Worm (Caenorhabditis elegans) whole organism, young adult: ENCODE results near the gene Y41G9A.5.
A peak's percentile ranks its signal among the peaks of the same experiment; 100 is the strongest.

Source experiments
- B0336.3 ChIP-seq: fragments of 200-800 bp; sonication (Bioruptor generic); IDR thresholded peaks from 2 replicates; pipeline ENCODE4 v1.3.6; 2022; ENCODE audit warnings: missing genetic modification characterization, missing compliant biosample characterization
- C06A6.2 ChIP-seq: fragments of 200-800 bp; sonication (Bioruptor generic); conservative IDR thresholded peaks from 2 replicates; pipeline ENCODE4 v1.3.6; 2022; ENCODE audit warnings: missing genetic modification characterization, missing compliant biosample characterization
- C17E4.6 ChIP-seq: fragments of 200-800 bp; sonication (Bioruptor generic); IDR thresholded peaks from 2 replicates; pipeline ENCODE4 v1.3.6; 2022; ENCODE audit warnings: missing genetic modification reagents, missing genetic modification characterization, missing compliant biosample characterization
- D2030.7 ChIP-seq: fragments of 200-800 bp; sonication (Bioruptor generic); IDR thresholded peaks from 2 replicates; pipeline ENCODE4 v1.3.6; 2022; ENCODE audit warnings: missing genetic modification reagents, missing genetic modification characterization, missing compliant biosample characterization
- F39B2.1 ChIP-seq: fragments of 200-800 bp; sonication (Bioruptor generic); IDR thresholded peaks from 2 replicates; pipeline ENCODE4 v1.3.6; 2022; ENCODE audit warnings: missing genetic modification reagents, missing genetic modification characterization, missing compliant biosample characterization
- K11D2.4 ChIP-seq: fragments of 200-800 bp; sonication (Bioruptor generic); IDR thresholded peaks from 2 replicates; pipeline ENCODE4 v1.3.6; 2022; ENCODE audit warnings: missing genetic modification reagents, missing genetic modification characterization, missing compliant biosample characterization
- K12H6.12 ChIP-seq: fragments of 200-800 bp; sonication (Bioruptor generic); optimal IDR thresholded peaks from 2 replicates; lab custom pipeline; 2018; ENCODE audit warnings: mild to moderate bottlenecking, missing genetic modification characterization, missing compliant biosample characterization
- Y67H2A.10 ChIP-seq: fragments of 200-800 bp; sonication (Bioruptor generic); conservative IDR thresholded peaks from 2 replicates; pipeline ENCODE4 v1.3.6; 2022; ENCODE audit warnings: missing genetic modification reagents, missing genetic modification characterization, missing compliant biosample characterization
- ZK185.1 ChIP-seq: sonication (generic microtip); optimal IDR thresholded peaks from 2 replicates; lab custom pipeline; 2016; ENCODE audit warnings: mild to moderate bottlenecking, missing genetic modification characterization, missing compliant biosample characterization; ENCODE audit not compliant: poor library complexity, severe bottlenecking
- akir-1 ChIP-seq: fragments of 200-800 bp; sonication (Bioruptor generic); optimal IDR thresholded peaks from 2 replicates; lab custom pipeline; 2018; ENCODE audit warnings: mild to moderate bottlenecking, missing genetic modification characterization, moderate library complexity, missing compliant biosample characterization
- aptf-3 ChIP-seq: fragments of 200-800 bp; sonication (Bioruptor generic); IDR thresholded peaks from 2 replicates; pipeline ENCODE4 v1.3.6; 2022; ENCODE audit warnings: missing genetic modification characterization, missing compliant biosample characterization
- ccch-3 ChIP-seq: fragments of 200-800 bp; sonication (Bioruptor generic); optimal IDR thresholded peaks from 2 replicates; lab custom pipeline; 2018; ENCODE audit warnings: mild to moderate bottlenecking, missing genetic modification characterization, missing compliant biosample characterization
- cebp-1 ChIP-seq, 2 experiments: fragments of 200-800 bp in 1 of 2; sonication (Bioruptor generic) in 1 of 2; sonication (generic microtip) in 1 of 2; IDR thresholded peaks in 1 of 2; optimal IDR thresholded peaks in 1 of 2; 2 replicates each; pipeline versions ENCODE4 v1.3.6 to Lab custom; 2017 to 2022; ENCODE audit warnings: missing compliant biosample characterization in 2 of 2, missing genetic modification characterization in 2 of 2, mild to moderate bottlenecking in 1 of 2, missing genetic modification reagents in 1 of 2, moderate library complexity in 1 of 2
- ceh-100 ChIP-seq: fragments of 200-800 bp; sonication (Bioruptor generic); IDR thresholded peaks from 2 replicates; pipeline ENCODE4 v1.3.6; 2022; ENCODE audit warnings: missing genetic modification reagents, missing genetic modification characterization, missing compliant biosample characterization
- ceh-58 ChIP-seq: fragments of 200-800 bp; sonication (Bioruptor generic); IDR thresholded peaks from 2 replicates; pipeline ENCODE4 v1.3.6; 2022; ENCODE audit warnings: missing genetic modification characterization, missing compliant biosample characterization
- ceh-79 ChIP-seq: sonication (generic microtip); optimal IDR thresholded peaks from 2 replicates; lab custom pipeline; 2017; ENCODE audit warnings: mild to moderate bottlenecking, missing genetic modification characterization, missing compliant biosample characterization
- ceh-91 ChIP-seq: fragments of 200-800 bp; sonication (Bioruptor generic); IDR thresholded peaks from 2 replicates; pipeline ENCODE4 v1.3.6; 2022; ENCODE audit warnings: missing genetic modification reagents, missing genetic modification characterization, missing compliant biosample characterization
- dox-1 ChIP-seq: fragments of 200-800 bp; sonication (Bioruptor generic); IDR thresholded peaks from 2 replicates; pipeline ENCODE4 v1.3.6; 2022; ENCODE audit warnings: missing genetic modification reagents, missing genetic modification characterization, missing compliant biosample characterization
- egrh-3 ChIP-seq: fragments of 200-800 bp; sonication (Bioruptor generic); IDR thresholded peaks from 2 replicates; pipeline ENCODE4 v1.3.6; 2022; ENCODE audit warnings: missing genetic modification reagents, missing genetic modification characterization, missing compliant biosample characterization
- ets-4 ChIP-seq: fragments of 200-800 bp; sonication (Bioruptor generic); optimal IDR thresholded peaks from 2 replicates; lab custom pipeline; 2018; ENCODE audit warnings: mild to moderate bottlenecking, missing genetic modification characterization, missing compliant biosample characterization
- let-526 ChIP-seq: fragments of 200-800 bp; sonication (Bioruptor generic); IDR thresholded peaks from 2 replicates; pipeline ENCODE4 v1.3.6; 2022; ENCODE audit warnings: missing genetic modification reagents, missing genetic modification characterization, missing compliant biosample characterization
- lin-35 ChIP-seq, 3 experiments: fragments of 150-350 bp in 2 of 3; sonication (generic microtip) in 1 of 3; optimal IDR thresholded peaks; 2 replicates each; lab custom pipeline; 2014 to 2018; ENCODE audit warnings: missing biosample characterization in 3 of 3, missing genetic modification characterization in 3 of 3, missing genetic modification reagents in 3 of 3
- lin-54 ChIP-seq: fragments of 200-800 bp; sonication (Bioruptor generic); optimal IDR thresholded peaks from 2 replicates; lab custom pipeline; 2018; ENCODE audit warnings: mild to moderate bottlenecking, missing genetic modification characterization, missing compliant biosample characterization
- lsl-1 ChIP-seq: fragments of 200-800 bp; sonication (Bioruptor generic); optimal IDR thresholded peaks from 2 replicates; lab custom pipeline; 2018; ENCODE audit warnings: mild to moderate bottlenecking, missing genetic modification characterization, moderate library complexity, missing compliant biosample characterization
- madf-3 ChIP-seq: fragments of 200-800 bp; sonication (Bioruptor generic); IDR thresholded peaks from 2 replicates; pipeline ENCODE4 v1.3.6; 2022; ENCODE audit warnings: missing genetic modification reagents, missing genetic modification characterization, missing compliant biosample characterization
- madf-6 ChIP-seq: fragments of 200-800 bp; sonication (Bioruptor generic); IDR thresholded peaks from 2 replicates; pipeline ENCODE4 v1.3.6; 2022; ENCODE audit warnings: missing genetic modification reagents, missing genetic modification characterization, missing compliant biosample characterization
- mcd-1 ChIP-seq: fragments of 200-800 bp; sonication (Bioruptor generic); IDR thresholded peaks from 2 replicates; pipeline ENCODE4 v1.3.6; 2022; ENCODE audit warnings: missing genetic modification reagents, missing genetic modification characterization, missing compliant biosample characterization
- mel-28 ChIP-seq: sonication (generic microtip); optimal IDR thresholded peaks from 2 replicates; lab custom pipeline; 2016; ENCODE audit warnings: borderline replicate concordance, mild to moderate bottlenecking, missing genetic modification characterization, missing compliant biosample characterization
- nfya-1 ChIP-seq: sonication (generic microtip); optimal IDR thresholded peaks from 2 replicates; lab custom pipeline; 2017; ENCODE audit warnings: antibody characterized with exemption, missing compliant biosample characterization, missing genetic modification characterization, borderline replicate concordance; ENCODE audit not compliant: insufficient read depth
- nfya-2 ChIP-seq: fragments of 200-800 bp; sonication (Bioruptor generic); IDR thresholded peaks from 2 replicates; pipeline ENCODE4 v1.3.6; 2022; ENCODE audit warnings: missing genetic modification reagents, missing genetic modification characterization, missing compliant biosample characterization
- nhr-90 ChIP-seq: sonication (generic microtip); optimal IDR thresholded peaks from 2 replicates; lab custom pipeline; 2016; ENCODE audit warnings: missing genotype, mild to moderate bottlenecking, missing genetic modification characterization, missing compliant biosample characterization
- pbrm-1 ChIP-seq: fragments of 200-800 bp; sonication (Bioruptor generic); IDR thresholded peaks from 2 replicates; pipeline ENCODE4 v1.3.6; 2022; ENCODE audit warnings: missing genetic modification reagents, missing genetic modification characterization, missing compliant biosample characterization
- pha-4 ChIP-seq: fragments of 150-350 bp; sonication (generic microtip); optimal IDR thresholded peaks from 2 replicates; lab custom pipeline; 2014; ENCODE audit warnings: missing biosample characterization, missing genetic modification reagents, missing genetic modification characterization
- rpc-1 ChIP-seq, 2 experiments: fragments of 150-350 bp in 1 of 2; sonication (generic microtip) in 1 of 2; optimal IDR thresholded peaks; 2 replicates each; lab custom pipeline; 2014 to 2018; ENCODE audit warnings: missing biosample characterization in 1 of 2, missing genetic modification characterization in 1 of 2, missing genetic modification reagents in 1 of 2, missing genotype in 1 of 2
- sea-2 ChIP-seq: fragments of 200-800 bp; sonication (Bioruptor generic); IDR thresholded peaks from 2 replicates; pipeline ENCODE4 v1.3.6; 2022; ENCODE audit warnings: missing genetic modification characterization, missing compliant biosample characterization
- snpc-4 ChIP-seq, 5 experiments: fragments of 150-350 bp in 1 of 5; sonication (generic microtip) in 4 of 5; optimal IDR thresholded peaks; 2 replicates each; lab custom pipeline; 2014 to 2018; ENCODE audit warnings: missing genetic modification characterization in 5 of 5, missing biosample characterization in 3 of 5, antibody characterized with exemption in 2 of 5, mild to moderate bottlenecking in 2 of 5, missing compliant biosample characterization in 2 of 5, missing genotype in 2 of 5, moderate library complexity in 2 of 5, missing genetic modification reagents in 1 of 5
- tbx-9 ChIP-seq: sonication (generic microtip); optimal IDR thresholded peaks from 2 replicates; lab custom pipeline; 2016; ENCODE audit warnings: borderline replicate concordance, missing genetic modification characterization, inconsistent platforms, missing compliant biosample characterization
- unc-62 ChIP-seq: fragments of 150-350 bp; optimal IDR thresholded peaks from 2 replicates; lab custom pipeline; 2014; ENCODE audit warnings: missing biosample characterization, missing genetic modification reagents, missing genetic modification characterization
- zfh-2 ChIP-seq: fragments of 200-800 bp; sonication (Bioruptor generic); conservative IDR thresholded peaks from 2 replicates; pipeline ENCODE4 v1.3.6; 2022; ENCODE audit warnings: missing genetic modification reagents, missing genetic modification characterization, missing compliant biosample characterization
- ztf-18 ChIP-seq: sonication (generic microtip); optimal IDR thresholded peaks from 2 replicates; lab custom pipeline; 2016; ENCODE audit warnings: missing genotype, mild to moderate bottlenecking, missing genetic modification characterization, missing compliant biosample characterization
- ztf-25 ChIP-seq: fragments of 200-800 bp; sonication (Bioruptor generic); IDR thresholded peaks from 2 replicates; pipeline ENCODE4 v1.3.6; 2022; ENCODE audit warnings: missing genetic modification reagents, missing genetic modification characterization, missing compliant biosample characterization

Y41G9A.5 gene

DNA sequence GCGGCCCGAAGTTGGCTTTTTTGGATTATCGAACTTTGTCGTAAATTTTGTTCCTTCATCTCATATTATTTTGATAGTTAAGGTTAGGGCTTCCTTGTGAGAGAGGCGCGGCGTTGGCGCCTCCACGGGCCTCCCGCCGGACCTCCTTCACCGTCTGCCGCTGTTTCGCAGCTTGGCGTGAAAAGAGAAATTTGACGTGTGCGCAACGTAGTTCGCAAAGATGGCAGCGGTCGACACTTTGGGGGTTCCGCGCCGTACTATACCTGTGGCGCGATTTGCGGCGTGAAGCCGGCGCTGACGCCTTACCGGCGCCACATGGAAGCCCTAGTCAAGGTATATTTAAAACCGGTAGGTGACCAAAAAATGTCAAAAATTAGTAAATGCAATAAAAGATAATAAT, 4.1 kb upstream of the Y41G9A.5 start:
- TF ChIP-seq nhr-90 (tag; lab: Kevin White, UChicago) (no peak), akir-1 (GFP tag; lab: Kevin White, UChicago) (no peak), unc-62 (no peak), C06A6.2 (GFP tag; lab: Robert Waterston, UW) (0 out of 2 replicates have a peak, but pooled peaks have one; percentile 14), rpc-1 (optimal IDR thresholded peaks at IDR 0.05; lab: Kevin White, UChicago) (no peak), rpc-1 (tag; optimal IDR thresholded peaks at IDR 0.05; lab: Kevin White, UChicago) (no peak), mcd-1 (no peak), B0336.3 (no peak), tbx-9 (tag; lab: Kevin White, UChicago) (no peak), ztf-18 (tag; lab: Kevin White, UChicago) (no peak), ceh-91 (GFP tag; lab: Robert Waterston, UW) (no peak), cebp-1 (GFP tag; IDR thresholded peaks at IDR 0.05; lab: Robert Waterston, UW) (no peak), cebp-1 (tag; optimal IDR thresholded peaks at IDR 0.05; lab: Kevin White, UChicago) (no peak), aptf-3 (GFP tag; lab: Robert Waterston, UW) (no peak), Y67H2A.10 (no peak), egrh-3 (peak; percentile 30; the same call in 1 of the 2 replicates), zfh-2 (GFP tag; lab: Robert Waterston, UW) (peak; percentile 82), snpc-4 (GFP tag; optimal IDR thresholded peaks at IDR 0.05; lab: Kevin White, UChicago) (no peak), snpc-4 (tag; optimal IDR thresholded peaks at IDR 0.05; lab: Kevin White, UChicago) (peak in 2 of 4 experiments; percentile 41 to 60), ceh-100 (no peak)

DNA sequence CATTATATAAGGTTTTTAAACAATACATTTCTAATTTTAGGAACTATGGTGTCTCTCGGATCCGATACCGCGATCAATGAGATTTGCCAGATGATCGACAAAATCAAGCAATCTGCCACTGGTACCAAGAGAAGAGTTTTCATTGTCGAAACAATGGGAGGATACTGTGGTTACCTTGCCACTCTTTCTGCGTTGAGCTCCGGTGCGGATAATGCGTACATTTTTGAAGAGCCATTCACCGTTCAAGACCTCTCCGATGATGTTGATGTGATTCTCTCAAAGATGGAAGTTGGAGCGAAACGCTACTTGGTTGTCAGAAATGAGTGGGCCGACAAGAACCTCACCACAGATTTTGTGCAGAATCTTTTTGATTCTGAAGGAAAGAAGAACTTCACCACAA, 2.9 kb upstream of the Y41G9A.5 start:
- no peak for TF ChIP-seq nhr-90 (tag; lab: Kevin White, UChicago)
- TF ChIP-seq ceh-58 (GFP tag; lab: Robert Waterston, UW), result no peak
- TF ChIP-seq ccch-3, result no peak
- TF ChIP-seq let-526 (GFP tag; lab: Robert Waterston, UW), result no peak
- no peak for TF ChIP-seq C17E4.6 (GFP tag; lab: Robert Waterston, UW)
- no peak for TF ChIP-seq lin-35 (GFP tag; optimal IDR thresholded peaks at IDR 0.05; lab: Kevin White, UChicago)
- no peak for TF ChIP-seq dox-1

DNA sequence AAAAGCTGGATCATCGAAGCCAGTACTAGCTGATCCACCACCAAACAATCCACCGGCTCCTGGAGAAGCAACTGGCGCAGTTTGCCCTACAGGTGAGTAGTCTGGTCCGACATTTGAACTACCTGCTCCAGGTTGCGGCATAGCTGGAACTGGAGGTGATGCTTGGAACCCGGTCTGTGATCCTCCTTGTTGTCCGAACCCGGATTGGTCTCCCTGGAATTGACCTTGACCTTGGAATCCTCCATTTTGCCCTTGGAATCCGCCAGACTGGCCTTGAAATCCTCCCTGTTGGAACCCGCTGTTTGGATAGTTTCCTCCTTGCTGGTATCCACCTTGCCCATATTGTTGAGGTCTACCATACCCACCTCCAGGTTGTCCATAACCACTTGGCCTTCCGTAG, 517 bp upstream of the Y41G9A.5 start:
- TF ChIP-seq mcd-1 (0 out of 2 replicates have a peak, but pooled peaks have one; percentile 9), ztf-25 (GFP tag; lab: Robert Waterston, UW) (no peak), pha-4 (tag; lab: Kevin White, UChicago) (no peak), zfh-2 (GFP tag; lab: Robert Waterston, UW) (peak; percentile 54; the same call in 1 of the 2 replicates), madf-3 (GFP tag; lab: Robert Waterston, UW) (0 out of 2 replicates have a peak, but pooled peaks have one; percentile 70)

DNA sequence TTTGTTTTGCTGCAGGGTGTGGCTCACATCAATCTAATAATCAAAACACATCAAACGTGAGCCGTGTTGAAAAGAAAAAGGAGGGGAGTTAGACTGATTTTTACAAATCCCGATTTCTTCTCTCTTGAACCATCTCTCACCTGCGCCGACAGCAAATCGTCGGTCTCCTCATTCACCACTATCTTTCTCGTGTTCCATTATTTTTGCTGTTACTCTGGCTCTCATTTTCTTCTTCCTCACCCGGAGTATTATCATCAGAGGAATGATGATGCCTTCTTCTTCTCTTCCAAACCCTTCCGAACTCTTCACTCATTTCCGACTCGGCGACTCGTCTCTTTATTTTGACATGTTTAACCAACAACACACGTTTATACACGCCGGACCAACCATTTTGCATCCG, 3.8 kb downstream of the Y41G9A.5 start:
- TF ChIP-seq nfya-1 (tag; lab: Kevin White, UChicago) (no peak), F39B2.1 (GFP tag; lab: Robert Waterston, UW) (no peak), lin-54 (GFP tag; lab: Kevin White, UChicago) (no peak), cebp-1 (GFP tag; IDR thresholded peaks at IDR 0.05; lab: Robert Waterston, UW) (no peak), cebp-1 (tag; optimal IDR thresholded peaks at IDR 0.05; lab: Kevin White, UChicago) (no peak), D2030.7 (no peak), K11D2.4 (GFP tag; lab: Robert Waterston, UW) (no peak), lsl-1 (no peak), madf-3 (GFP tag; lab: Robert Waterston, UW) (no peak), sea-2 (GFP tag; lab: Robert Waterston, UW) (no peak), mel-28 (no peak), ZK185.1 (tag; lab: Kevin White, UChicago) (no peak), K12H6.12 (no peak), ceh-79 (tag; lab: Kevin White, UChicago) (no peak), pbrm-1 (GFP tag; lab: Robert Waterston, UW) (no peak), madf-6 (GFP tag; lab: Robert Waterston, UW) (no peak), ets-4 (GFP tag; lab: Kevin White, UChicago) (no peak), ceh-58 (GFP tag; lab: Robert Waterston, UW) (no peak), nfya-2 (GFP tag; lab: Robert Waterston, UW) (no peak)
- TF ChIP-seq, all 124 proteins: peak for 0
